Worm (Caenorhabditis elegans) whole organism, late embryonic: Measurements from ENCODE around the gene F26G1.9.

Experiments
- F13H6.1 ChIP-seq: sonication (generic microtip); optimal IDR thresholded peaks from 2 replicates; lab custom pipeline; 2016; ENCODE audit warnings: missing genetic modification characterization, missing compliant biosample characterization
- K09A11.1 ChIP-seq: sonication (generic microtip); optimal IDR thresholded peaks from 2 replicates; lab custom pipeline; 2017; ENCODE audit warnings: antibody characterized with exemption, mild to moderate bottlenecking, missing genetic modification characterization, missing compliant biosample characterization; ENCODE audit not compliant: insufficient read depth
- ahr-1 ChIP-seq: sonication (generic microtip); optimal IDR thresholded peaks from 2 replicates; lab custom pipeline; 2016; ENCODE audit warnings: missing genetic modification characterization, missing compliant biosample characterization
- ama-1 ChIP-seq: fragments of 150-350 bp; optimal IDR thresholded peaks from 2 replicates; lab custom pipeline; 2014
- ceh-18 ChIP-seq: sonication (generic microtip); optimal IDR thresholded peaks from 2 replicates; lab custom pipeline; 2016; ENCODE audit warnings: missing genetic modification characterization, missing compliant biosample characterization
- ceh-19 ChIP-seq: fragments of 200-800 bp; sonication (Bioruptor generic); optimal IDR thresholded peaks from 2 replicates; lab custom pipeline; 2018; ENCODE audit warnings: mild to moderate bottlenecking, missing genetic modification characterization, missing compliant biosample characterization
- ceh-30 ChIP-seq: fragments of 150-350 bp; optimal IDR thresholded peaks from 2 replicates; lab custom pipeline; 2014; ENCODE audit warnings: missing biosample characterization, missing genetic modification characterization
- ceh-45 ChIP-seq: fragments of 200-800 bp; sonication (Bioruptor generic); IDR thresholded peaks from 2 replicates; pipeline ENCODE4 v1.3.6; 2022; ENCODE audit warnings: missing genetic modification reagents, missing genetic modification characterization, missing compliant biosample characterization
- ceh-6 ChIP-seq: fragments of 200-800 bp; sonication (Bioruptor generic); optimal IDR thresholded peaks from 2 replicates; lab custom pipeline; 2018; ENCODE audit warnings: mild to moderate bottlenecking, missing genetic modification characterization, missing compliant biosample characterization
- che-1 ChIP-seq: sonication (generic microtip); optimal IDR thresholded peaks from 2 replicates; lab custom pipeline; 2016; ENCODE audit warnings: mild to moderate bottlenecking, missing genetic modification characterization, missing compliant biosample characterization
- dve-1 ChIP-seq: sonication (generic microtip); optimal IDR thresholded peaks from 2 replicates; lab custom pipeline; 2017; ENCODE audit warnings: antibody characterized with exemption, mild to moderate bottlenecking, missing genetic modification characterization, missing compliant biosample characterization
- elt-2 ChIP-seq: sonication (generic microtip); optimal IDR thresholded peaks from 2 replicates; lab custom pipeline; 2016; ENCODE audit warnings: missing genetic modification reagents, missing genetic modification characterization, missing compliant biosample characterization
- eyg-1 ChIP-seq: sonication (generic microtip); optimal IDR thresholded peaks from 2 replicates; lab custom pipeline; 2016; ENCODE audit warnings: missing genotype, missing genetic modification characterization, missing compliant biosample characterization
- fax-1 ChIP-seq: sonication (generic microtip); optimal IDR thresholded peaks from 2 replicates; lab custom pipeline; 2016; ENCODE audit warnings: missing genotype, missing genetic modification characterization, missing compliant biosample characterization
- fkh-10 ChIP-seq: fragments of 150-350 bp; optimal IDR thresholded peaks from 2 replicates; lab custom pipeline; 2014; ENCODE audit warnings: missing biosample characterization, missing genetic modification reagents, missing genetic modification characterization
- gmeb-2 ChIP-seq: sonication (generic microtip); optimal IDR thresholded peaks from 2 replicates; lab custom pipeline; 2016; ENCODE audit warnings: missing genetic modification characterization, inconsistent platforms, missing compliant biosample characterization
- hlh-13 ChIP-seq: fragments of 200-800 bp; sonication (Bioruptor generic); optimal IDR thresholded peaks from 2 replicates; lab custom pipeline; 2018; ENCODE audit warnings: mild to moderate bottlenecking, missing genetic modification characterization, missing compliant biosample characterization
- hlh-15 ChIP-seq: sonication (generic microtip); optimal IDR thresholded peaks from 2 replicates; lab custom pipeline; 2016; ENCODE audit warnings: missing genetic modification characterization, missing compliant biosample characterization
- hlh-8 ChIP-seq: sonication (generic microtip); optimal IDR thresholded peaks from 2 replicates; lab custom pipeline; 2016; ENCODE audit warnings: missing genotype, missing genetic modification characterization, missing compliant biosample characterization
- lim-6 ChIP-seq: sonication (generic microtip); optimal IDR thresholded peaks from 2 replicates; lab custom pipeline; 2016; ENCODE audit warnings: missing genetic modification characterization, missing compliant biosample characterization
- nfya-1 ChIP-seq: sonication (generic microtip); optimal IDR thresholded peaks from 2 replicates; lab custom pipeline; 2017; ENCODE audit warnings: missing genetic modification characterization, mild to moderate bottlenecking, missing compliant biosample characterization, antibody characterized with exemption, moderate library complexity
- pha-2 ChIP-seq: sonication (generic microtip); optimal IDR thresholded peaks from 2 replicates; lab custom pipeline; 2017; ENCODE audit warnings: mild to moderate bottlenecking, missing genetic modification characterization, missing compliant biosample characterization
- pha-4 ChIP-seq: fragments of 150-350 bp; optimal IDR thresholded peaks from 2 replicates; lab custom pipeline; 2018; ENCODE audit warnings: missing biosample characterization, missing genetic modification reagents, missing genetic modification characterization
- ref-2 ChIP-seq: sonication (generic microtip); optimal IDR thresholded peaks from 2 replicates; lab custom pipeline; 2016; ENCODE audit warnings: missing genetic modification characterization, missing compliant biosample characterization
- unc-55 ChIP-seq: sonication (generic microtip); optimal IDR thresholded peaks from 2 replicates; lab custom pipeline; 2017; ENCODE audit warnings: missing biosample characterization, missing genetic modification reagents, missing genetic modification characterization
- zip-5 ChIP-seq: sonication (generic microtip); optimal IDR thresholded peaks from 2 replicates; lab custom pipeline; 2016; ENCODE audit warnings: missing genetic modification characterization, missing compliant biosample characterization

Gene F26G1.9

DNA sequence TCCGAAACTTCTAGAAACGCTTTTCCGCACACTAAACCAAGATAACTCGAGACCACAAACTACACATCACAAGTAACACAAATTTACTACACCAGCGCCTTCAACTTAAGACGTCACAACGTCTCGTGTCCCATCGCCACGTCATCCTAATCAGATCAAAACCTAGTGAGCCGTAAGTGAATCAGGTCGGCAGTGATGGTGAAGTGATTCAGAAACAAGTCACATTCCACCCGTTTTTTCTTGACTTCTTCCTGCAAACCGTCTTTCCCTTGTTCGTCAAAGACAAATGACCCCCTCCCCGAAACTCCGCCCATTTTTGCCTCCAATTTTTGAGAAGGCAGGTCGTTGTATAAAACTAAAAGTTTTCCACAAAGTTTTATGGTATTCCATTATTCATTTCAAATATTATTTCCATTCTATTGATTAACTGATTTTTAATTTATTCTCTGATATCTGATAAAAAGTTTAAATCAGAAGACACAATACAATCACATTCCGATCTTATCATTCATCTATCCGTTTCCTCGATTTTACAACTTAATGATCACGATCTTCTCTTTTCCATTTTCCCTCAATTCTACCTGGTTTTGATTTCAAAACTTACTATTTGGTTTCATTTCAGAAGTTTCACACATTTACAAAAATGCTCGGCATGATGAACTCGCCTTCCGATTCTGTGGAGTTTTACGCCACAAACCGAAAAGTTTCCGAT lies 11.1 kb downstream of the F26G1.9 start, which contains the start of gene F26G1.2:
TSS of gene F26G1.2 (plus strand) at position 508 of the 712 bp plus-strand sequence.
- no peak for TF ChIP-seq unc-55
- TF ChIP-seq, all 69 proteins: peak for 0

DNA sequence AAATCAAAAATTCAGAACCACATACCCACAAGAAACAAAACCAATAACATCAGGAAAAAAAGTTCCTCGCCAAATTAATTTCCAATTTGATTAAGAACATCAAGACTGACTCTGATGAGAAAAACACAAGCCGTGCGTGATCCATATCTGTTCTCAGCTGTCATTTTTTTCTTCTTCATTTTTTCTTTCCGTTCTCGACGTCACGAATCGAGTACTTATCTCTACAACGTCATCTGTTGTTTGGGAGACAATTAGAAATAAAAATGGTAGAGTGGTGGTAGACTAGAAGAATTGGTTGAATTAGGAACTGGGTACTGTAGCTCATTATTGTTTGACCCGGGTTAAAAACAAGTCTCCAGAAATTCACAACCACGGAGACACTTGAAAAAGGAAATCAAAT lies 12.8 kb downstream of the F26G1.9 start:
- TF ChIP-seq K09A11.1 (tag; lab: Kevin White, UChicago): no peak
- TF ChIP-seq ama-1: no peak
- TF ChIP-seq zip-5 (tag; lab: Kevin White, UChicago): no peak
- no peak for TF ChIP-seq gmeb-2 (tag; lab: Kevin White, UChicago)
- no peak for TF ChIP-seq ceh-19
- TF ChIP-seq hlh-8 (tag; lab: Kevin White, UChicago): no peak
- no peak for TF ChIP-seq ref-2
- no peak for TF ChIP-seq F13H6.1 (tag; lab: Kevin White, UChicago)
- no peak for TF ChIP-seq lim-6 (tag; lab: Kevin White, UChicago)
- no peak for TF ChIP-seq ahr-1 (tag; lab: Kevin White, UChicago)
- TF ChIP-seq fax-1: no peak
- TF ChIP-seq, all 69 proteins: peak for 0

DNA sequence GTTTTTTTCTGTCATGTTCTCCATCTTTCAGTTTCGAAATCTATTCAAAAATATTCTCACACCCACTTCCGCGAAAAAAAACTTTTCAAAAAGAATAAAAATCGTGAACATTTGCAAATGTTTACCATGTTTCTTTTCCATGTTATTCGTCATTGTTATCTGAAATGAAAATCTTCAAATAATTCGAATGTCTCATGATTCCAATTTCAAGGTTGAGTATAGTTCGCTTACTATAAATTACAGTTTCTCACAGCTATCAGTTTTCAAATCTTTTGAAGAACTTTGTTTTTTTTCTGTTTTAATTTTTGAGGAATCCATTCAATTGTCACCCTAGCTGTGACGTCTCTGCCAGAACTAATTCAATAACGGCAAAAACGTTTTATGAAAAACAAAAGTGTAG lies 14.0 kb downstream of the F26G1.9 start:
- TF ChIP-seq pha-2 (tag; lab: Kevin White, UChicago) (no peak), hlh-13 (GFP tag; lab: Kevin White, UChicago) (no peak), ceh-45 (no peak), nfya-1 (tag; lab: Kevin White, UChicago) (no peak), che-1 (tag; lab: Kevin White, UChicago) (no peak), eyg-1 (tag; lab: Kevin White, UChicago) (no peak), ceh-30 (tag; lab: Kevin White, UChicago) (no peak)

DNA sequence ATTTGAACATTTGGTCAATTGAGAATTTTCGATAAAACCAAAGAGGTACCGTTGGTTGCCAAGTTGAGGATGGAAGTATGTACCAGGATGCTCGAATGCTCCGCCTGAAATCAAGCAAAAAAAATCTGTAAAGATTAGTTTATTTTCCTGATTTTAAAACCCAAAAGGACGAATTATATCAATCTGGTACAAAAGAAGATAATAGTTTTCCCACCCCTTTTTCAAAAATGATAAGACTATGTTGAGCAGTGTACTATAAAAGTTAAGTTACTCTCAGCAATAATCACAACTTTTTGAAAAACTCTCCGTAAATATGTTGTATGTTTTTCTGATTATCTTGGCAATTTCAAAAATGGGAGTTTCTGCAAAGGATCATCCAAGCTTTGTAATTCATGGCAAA lies 15.3 kb downstream of the F26G1.9 start, which contains the start of gene F26G1.3:
TSS of gene F26G1.3 (plus strand) at position 301 of the 400 bp plus-strand sequence.
- TF ChIP-seq dve-1 (tag; lab: Kevin White, UChicago) (no peak), elt-2 (tag; lab: Kevin White, UChicago) (no peak), unc-55 (no peak), lim-6 (tag; lab: Kevin White, UChicago) (no peak), pha-4 (tag; lab: Kevin White, UChicago) (no peak)

DNA sequence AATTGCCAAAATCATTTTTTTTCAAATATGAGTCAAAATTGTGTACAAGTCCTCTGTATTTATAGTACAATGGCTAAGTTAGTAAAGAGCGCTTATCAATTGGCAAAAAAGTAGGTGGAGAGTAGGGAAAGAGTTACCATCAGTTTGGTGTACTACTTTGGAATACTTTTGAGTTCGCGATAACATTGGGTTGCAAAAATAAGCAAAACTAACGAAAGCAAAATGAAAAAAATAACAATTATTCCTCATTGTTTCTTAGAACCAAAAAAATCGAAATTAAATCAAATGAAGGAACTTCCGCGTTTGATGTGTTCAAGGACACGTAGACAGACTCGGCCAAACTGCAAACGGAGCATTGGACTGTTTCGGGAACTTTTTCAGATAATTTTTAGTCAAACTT lies 17.0 kb downstream of the F26G1.9 start, which contains the start of gene C27D9.2:
TSS of gene C27D9.2 (minus strand) at position 101 of the 400 bp plus-strand sequence.
- no peak for TF ChIP-seq ceh-6 (GFP tag; lab: Kevin White, UChicago)

DNA sequence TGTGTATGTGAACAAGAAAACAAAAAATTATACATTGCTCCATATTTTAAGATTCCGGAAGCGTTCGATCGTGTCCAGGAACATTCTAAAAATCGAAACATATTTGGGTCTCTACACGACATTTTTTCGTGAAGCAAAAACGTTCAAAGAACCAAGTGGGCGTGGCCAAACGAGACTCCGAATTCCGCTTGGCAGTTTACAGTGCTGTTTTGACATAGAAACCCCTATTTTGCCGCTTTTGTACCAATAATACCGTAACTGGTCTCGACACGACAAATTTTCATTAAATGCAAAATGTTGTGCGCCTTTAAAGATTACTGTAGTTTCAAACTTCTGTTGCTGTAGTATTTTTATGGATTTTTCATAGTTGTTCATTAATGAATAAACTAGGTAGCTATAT lies 18.1 kb downstream of the F26G1.9 start:
- TF ChIP-seq ahr-1 (tag; lab: Kevin White, UChicago) (no peak), unc-55 (no peak), lim-6 (tag; lab: Kevin White, UChicago) (no peak), hlh-15 (no peak)

DNA sequence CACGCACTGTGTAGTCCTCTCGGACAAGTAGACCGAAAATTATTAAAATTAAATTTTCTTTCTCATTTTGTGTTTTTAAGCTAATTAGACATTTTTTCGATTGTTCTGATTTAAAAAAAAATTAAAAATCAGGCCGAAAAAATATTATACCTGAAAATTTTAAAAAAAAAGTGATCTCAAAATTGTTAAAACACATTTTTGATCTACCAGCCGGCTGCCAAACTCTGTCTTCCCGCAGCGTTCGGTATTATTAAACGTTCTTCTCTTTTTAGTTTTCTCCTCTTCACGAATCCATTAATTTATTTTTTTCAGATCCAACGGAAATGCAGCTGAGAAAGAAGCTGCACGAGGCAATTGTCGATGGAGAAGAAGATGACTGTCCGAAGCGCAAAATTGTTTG lies 20.7 kb downstream of the F26G1.9 start, which contains the start of gene C27D9.1:
TSS of gene C27D9.1 (plus strand) at position 281 of the 400 bp plus-strand sequence.
- TF ChIP-seq gmeb-2 (tag; lab: Kevin White, UChicago) (no peak), hlh-15 (no peak), fkh-10 (GFP tag; lab: Kevin White, UChicago) (no peak), lim-6 (tag; lab: Kevin White, UChicago) (no peak), ceh-19 (no peak), ceh-18 (tag; lab: Kevin White, UChicago) (no peak), pha-4 (tag; lab: Kevin White, UChicago) (no peak), hlh-8 (tag; lab: Kevin White, UChicago) (no peak), ceh-45 (no peak), dve-1 (tag; lab: Kevin White, UChicago) (no peak)
